Fruit fly (Drosophila melanogaster): ENCODE data around the gene CG4598.

Gene CG4598

dm6 chr2L:9907320-9908256, 10.8 kb upstream of the CG4598 start (continued):
- peak; percentile 20; the same call in 1 of the 2 replicates for TF ChIP-seq MBD-R2 (GFP tag; IDR thresholded peaks at IDR 0.05)
- TF ChIP-seq CG4360 (GFP tag; IDR thresholded peaks at IDR 0.05): peak; percentile 92
- no peak for TF ChIP-seq YL-1 (GFP tag; optimal IDR thresholded peaks at IDR 0.05)
- TF ChIP-seq CG32767 (GFP tag; IDR thresholded peaks at IDR 0.05): no peak
- no peak for TF ChIP-seq CG1024 (GFP tag; IDR thresholded peaks at IDR 0.05)
- peak; percentile 90 for TF ChIP-seq abd-A (tag; optimal IDR thresholded peaks at IDR 0.05)
- no peak for TF ChIP-seq fu2 (GFP tag; optimal IDR thresholded peaks at IDR 0.05)
- no peak for TF ChIP-seq sna (GFP tag; IDR thresholded peaks at IDR 0.05; ENCODE audit: partially characterized antibody)
- TF ChIP-seq CG32772 (GFP tag; IDR thresholded peaks at IDR 0.05): no peak
- peak; percentile 78 for TF ChIP-seq kah (GFP tag; optimal IDR thresholded peaks at IDR 0.05)
- no peak for TF ChIP-seq odd (GFP tag; optimal IDR thresholded peaks at IDR 0.05)
- TF ChIP-seq CG9876 (GFP tag; optimal IDR thresholded peaks at IDR 0.05): no peak
- no peak for TF ChIP-seq Taf1 (GFP tag; IDR thresholded peaks at IDR 0.05)
- no peak for TF ChIP-seq vfl (GFP tag; optimal IDR thresholded peaks at IDR 0.05)
- TF ChIP-seq CG30403 (GFP tag; optimal IDR thresholded peaks at IDR 0.05): no peak
- TF ChIP-seq Vsx1 (GFP tag; optimal IDR thresholded peaks at IDR 0.05): no peak
- TF ChIP-seq onecut (GFP tag; IDR thresholded peaks at IDR 0.05): no peak; the same call in 1 of the 2 replicates
- TF ChIP-seq fru (optimal IDR thresholded peaks at IDR 0.05): no peak
- TF ChIP-seq ro (GFP tag; IDR thresholded peaks at IDR 0.05): no peak
- TF ChIP-seq CG3281 (GFP tag; optimal IDR thresholded peaks at IDR 0.05): no peak
- TF ChIP-seq chm (GFP tag; IDR thresholded peaks at IDR 0.05): 0 out of 2 replicates have a peak, but pooled peaks have one; percentile 45
- no peak for TF ChIP-seq lab (GFP tag; optimal IDR thresholded peaks at IDR 0.05)
- TF ChIP-seq CG16813 (GFP tag; IDR thresholded peaks at IDR 0.05; ENCODE audit: partially characterized antibody): no peak
- peak; percentile 52 for TF ChIP-seq Deaf1 (tag; optimal IDR thresholded peaks at IDR 0.05)
- no peak for TF ChIP-seq usp (GFP tag; optimal IDR thresholded peaks at IDR 0.05)
- TF ChIP-seq disco-r (GFP tag; optimal IDR thresholded peaks at IDR 0.05): no peak
- TF ChIP-seq amos (GFP tag; IDR thresholded peaks at IDR 0.05; ENCODE audit: partially characterized antibody): no peak
- TF ChIP-seq CG1603 (tag; optimal IDR thresholded peaks at IDR 0.05): no peak
- TF ChIP-seq Scr (GFP tag; IDR thresholded peaks at IDR 0.05; ENCODE audit: partially characterized antibody): no peak
- TF ChIP-seq CG1647 (GFP tag; optimal IDR thresholded peaks at IDR 0.05): no peak
- TF ChIP-seq CG33557 (GFP tag; optimal IDR thresholded peaks at IDR 0.05): no peak
- TF ChIP-seq CG10321 (GFP tag; IDR thresholded peaks at IDR 0.05): no peak
- no peak for TF ChIP-seq Bteb2 (GFP tag; optimal IDR thresholded peaks at IDR 0.05)
- no peak for TF ChIP-seq CG9215 (GFP tag; IDR thresholded peaks at IDR 0.05)
- TF ChIP-seq CG15073 (GFP tag; optimal IDR thresholded peaks at IDR 0.05): no peak
- TF ChIP-seq croc (GFP tag; conservative IDR thresholded peaks at IDR 0.05): no peak
- TF ChIP-seq Ptx1 (GFP tag; IDR thresholded peaks at IDR 0.05): no peak
- peak; percentile 67; the same call in 1 of the 3 replicates for TF ChIP-seq CG2199 (GFP tag; IDR thresholded peaks at IDR 0.05)
- no peak for TF ChIP-seq Gsc (GFP tag; IDR thresholded peaks at IDR 0.05)
- no peak for TF ChIP-seq pnt (GFP tag; optimal IDR thresholded peaks at IDR 0.05)

- TF ChIP-seq so (GFP tag; IDR thresholded peaks at IDR 0.05) (peak; percentile 61; the same call in 1 of the 3 replicates), klu (GFP tag; IDR thresholded peaks at IDR 0.05) (no peak), jing (GFP tag; optimal IDR thresholded peaks at IDR 0.05) (no peak), wor (GFP tag; IDR thresholded peaks at IDR 0.05) (no peak), CG31365 (tag; optimal IDR thresholded peaks at IDR 0.05) (peak; percentile 40), CG15601 (tag; optimal IDR thresholded peaks at IDR 0.05) (no peak), sr (GFP tag; IDR thresholded peaks at IDR 0.05) (no peak), chn (GFP tag; optimal IDR thresholded peaks at IDR 0.05) (no peak), CG32767 (GFP tag; IDR thresholded peaks at IDR 0.05) (0 out of 2 replicates have a peak, but pooled peaks have one; percentile 14), Nf-YC (tag; optimal IDR thresholded peaks at IDR 0.05) (peak; percentile 10), CG3847 (GFP tag; IDR thresholded peaks at IDR 0.05) (0 out of 2 replicates have a peak, but pooled peaks have one; percentile 7), BtbVII (GFP tag; optimal IDR thresholded peaks at IDR 0.05) (peak; percentile 60), PHDP (tag; optimal IDR thresholded peaks at IDR 0.05) (peak; percentile 50)
Measured at dm6 chr2L:9908468-9908967, 9.9 kb upstream of the CG4598 start, which contains the start of gene CG13124. TSS of gene CG13124 (minus strand) at chr2L:9908633.

All from whole organism, embryonic.